Worm (Caenorhabditis elegans) whole organism, L1 larva: ENCODE data around the gene ogt-1.

Source experiments
- C04F5.9 ChIP-seq: sonication (generic microtip); optimal IDR thresholded peaks from 2 replicates; lab custom pipeline; 2016; ENCODE audit warnings: missing genetic modification characterization, missing compliant biosample characterization
- F16B12.6 ChIP-seq: fragments of 150-350 bp; optimal IDR thresholded peaks from 2 replicates; lab custom pipeline; 2014; ENCODE audit warnings: missing biosample characterization, missing genetic modification characterization
- Y116A8C.19 ChIP-seq: sonication (generic microtip); optimal IDR thresholded peaks from 2 replicates; lab custom pipeline; 2016; ENCODE audit warnings: missing compliant biosample characterization, missing genetic modification characterization, borderline replicate concordance
- ama-1 ChIP-seq: fragments of 150-350 bp; optimal IDR thresholded peaks from 2 replicates; lab custom pipeline; 2014
- blmp-1 ChIP-seq: fragments of 150-350 bp; optimal IDR thresholded peaks from 2 replicates; lab custom pipeline; 2014; ENCODE audit warnings: missing biosample characterization, missing genetic modification characterization
- ceh-63 ChIP-seq: fragments of 200-800 bp; sonication (Bioruptor generic); optimal IDR thresholded peaks from 2 replicates; lab custom pipeline; 2018; ENCODE audit warnings: mild to moderate bottlenecking, missing genetic modification characterization, missing compliant biosample characterization
- ceh-8 ChIP-seq: fragments of 200-800 bp; sonication (Bioruptor generic); optimal IDR thresholded peaks from 2 replicates; lab custom pipeline; 2018; ENCODE audit warnings: mild to moderate bottlenecking, missing genetic modification characterization, moderate library complexity, missing compliant biosample characterization
- ceh-82 ChIP-seq, 3 experiments: fragments of 150-350 bp in 1 of 3; sonication (generic microtip) in 2 of 3; optimal IDR thresholded peaks; 2 replicates each; lab custom pipeline; 2014 to 2017; ENCODE audit warnings: missing biosample characterization in 3 of 3, missing genetic modification characterization in 3 of 3
- ceh-88 ChIP-seq: fragments of 200-800 bp; sonication (Bioruptor generic); IDR thresholded peaks from 2 replicates; pipeline ENCODE4 v1.3.6; 2022; ENCODE audit warnings: missing genetic modification characterization, missing compliant biosample characterization
- ceh-90 ChIP-seq: sonication (generic microtip); optimal IDR thresholded peaks from 2 replicates; lab custom pipeline; 2016; ENCODE audit warnings: missing genetic modification characterization, missing compliant biosample characterization
- ces-1 ChIP-seq: fragments of 150-350 bp; optimal IDR thresholded peaks from 2 replicates; lab custom pipeline; 2014; ENCODE audit warnings: missing biosample characterization, missing genetic modification reagents, missing genetic modification characterization
- dsc-1 ChIP-seq: sonication (generic microtip); optimal IDR thresholded peaks from 2 replicates; lab custom pipeline; 2016; ENCODE audit warnings: mild to moderate bottlenecking, missing genetic modification characterization, missing compliant biosample characterization
- egl-13 ChIP-seq: sonication (generic microtip); optimal IDR thresholded peaks from 2 replicates; lab custom pipeline; 2016; ENCODE audit warnings: missing genotype, missing genetic modification reagents, missing genetic modification characterization, missing compliant biosample characterization
- egl-27 ChIP-seq, 2 experiments: fragments of 150-350 bp in 1 of 2; sonication (generic microtip); optimal IDR thresholded peaks; 3 replicates each; lab custom pipeline; 2017 to 2018; ENCODE audit warnings: missing biosample characterization in 2 of 2, missing genetic modification characterization in 2 of 2, missing genetic modification reagents in 2 of 2
- elt-2 ChIP-seq: sonication (generic microtip); optimal IDR thresholded peaks from 2 replicates; lab custom pipeline; 2016; ENCODE audit warnings: missing genetic modification characterization, mild to moderate bottlenecking, inconsistent platforms, missing compliant biosample characterization, missing genetic modification reagents
- ets-5 ChIP-seq: fragments of 200-800 bp; sonication (Bioruptor generic); IDR thresholded peaks from 2 replicates; pipeline ENCODE4 v1.3.6; 2022; ENCODE audit warnings: missing genetic modification characterization, missing compliant biosample characterization
- fkh-10 ChIP-seq: sonication (generic microtip); optimal IDR thresholded peaks from 2 replicates; lab custom pipeline; 2017; ENCODE audit warnings: missing biosample characterization, missing genetic modification reagents, missing genetic modification characterization
- fos-1 ChIP-seq: fragments of 150-350 bp; optimal IDR thresholded peaks from 2 replicates; lab custom pipeline; 2014; ENCODE audit warnings: missing biosample characterization, missing genetic modification characterization
- grh-1 ChIP-seq: fragments of 200-800 bp; sonication (Bioruptor generic); IDR thresholded peaks from 2 replicates; pipeline ENCODE4 v1.3.6; 2022; ENCODE audit warnings: missing genetic modification reagents, missing genetic modification characterization, missing compliant biosample characterization
- hlh-4 ChIP-seq: sonication (generic microtip); optimal IDR thresholded peaks from 2 replicates; lab custom pipeline; 2016; ENCODE audit warnings: mild to moderate bottlenecking, missing genetic modification characterization, missing compliant biosample characterization
- hpl-2 ChIP-seq: fragments of 150-350 bp; optimal IDR thresholded peaks from 2 replicates; lab custom pipeline; 2014; ENCODE audit warnings: missing biosample characterization, missing genetic modification reagents, missing genetic modification characterization
- irx-1 ChIP-seq: sonication (generic microtip); optimal IDR thresholded peaks from 2 replicates; lab custom pipeline; 2016; ENCODE audit warnings: missing genetic modification characterization, missing compliant biosample characterization
- isw-1 ChIP-seq: fragments of 200-800 bp; sonication (Bioruptor generic); IDR thresholded peaks from 2 replicates; pipeline ENCODE4 v1.3.6; 2022; ENCODE audit warnings: missing genetic modification characterization, missing compliant biosample characterization
- lin-39 ChIP-seq: fragments of 150-350 bp; optimal IDR thresholded peaks from 2 replicates; lab custom pipeline; 2014; ENCODE audit warnings: missing biosample characterization, missing genetic modification reagents, missing genetic modification characterization
- mab-9 ChIP-seq: fragments of 200-800 bp; sonication (Bioruptor generic); IDR thresholded peaks from 2 replicates; pipeline ENCODE4 v1.3.6; 2022; ENCODE audit warnings: missing genetic modification reagents, missing genetic modification characterization, missing compliant biosample characterization
- mdl-1 ChIP-seq, 2 experiments: fragments of 150-350 bp; optimal IDR thresholded peaks; 2 replicates each; lab custom pipeline; 2014 to 2017; ENCODE audit warnings: missing biosample characterization in 2 of 2, missing genetic modification characterization in 2 of 2, inconsistent platforms in 1 of 2
- nhr-11 ChIP-seq: fragments of 150-350 bp; optimal IDR thresholded peaks from 2 replicates; lab custom pipeline; 2014; ENCODE audit warnings: missing biosample characterization, missing genetic modification characterization
- nhr-12 ChIP-seq: sonication (generic microtip); optimal IDR thresholded peaks from 2 replicates; lab custom pipeline; 2017; ENCODE audit warnings: missing biosample characterization, missing genetic modification characterization
- nhr-237 ChIP-seq: fragments of 150-350 bp; optimal IDR thresholded peaks from 2 replicates; lab custom pipeline; 2014; ENCODE audit warnings: missing biosample characterization, missing genetic modification characterization
- nhr-28 ChIP-seq: fragments of 150-350 bp; optimal IDR thresholded peaks from 2 replicates; lab custom pipeline; 2014; ENCODE audit warnings: missing biosample characterization, missing genetic modification characterization
- nhr-47 ChIP-seq: sonication (generic microtip); optimal IDR thresholded peaks from 2 replicates; lab custom pipeline; 2016; ENCODE audit warnings: mild to moderate bottlenecking, missing genetic modification characterization, moderate library complexity, missing compliant biosample characterization
- nhr-76 ChIP-seq: sonication (generic microtip); optimal IDR thresholded peaks from 2 replicates; lab custom pipeline; 2017; ENCODE audit warnings: missing biosample characterization, missing genetic modification characterization
- nhr-77 ChIP-seq: fragments of 150-350 bp; optimal IDR thresholded peaks from 2 replicates; lab custom pipeline; 2014; ENCODE audit warnings: missing biosample characterization, missing genetic modification characterization
- nhr-84 ChIP-seq: sonication (generic microtip); optimal IDR thresholded peaks from 2 replicates; lab custom pipeline; 2017; ENCODE audit warnings: missing biosample characterization, missing genetic modification characterization
- nhr-90 ChIP-seq: sonication (generic microtip); optimal IDR thresholded peaks from 2 replicates; lab custom pipeline; 2016; ENCODE audit warnings: mild to moderate bottlenecking, missing genetic modification characterization, missing compliant biosample characterization; ENCODE audit not compliant: poor library complexity
- pag-3 ChIP-seq: sonication (generic microtip); optimal IDR thresholded peaks from 2 replicates; lab custom pipeline; 2017; ENCODE audit warnings: missing genetic modification characterization, mild to moderate bottlenecking, missing compliant biosample characterization, antibody characterized with exemption, borderline replicate concordance; ENCODE audit not compliant: insufficient read depth
- pax-3 ChIP-seq: fragments of 200-800 bp; sonication (Bioruptor generic); optimal IDR thresholded peaks from 2 replicates; lab custom pipeline; 2018; ENCODE audit warnings: mild to moderate bottlenecking, missing genetic modification characterization, moderate library complexity, missing compliant biosample characterization
- pqm-1 ChIP-seq: sonication (generic microtip); optimal IDR thresholded peaks from 3 replicates; lab custom pipeline; 2017; ENCODE audit warnings: missing biosample characterization, missing genetic modification characterization
- rnt-1 ChIP-seq: sonication (generic microtip); optimal IDR thresholded peaks from 2 replicates; lab custom pipeline; 2016; ENCODE audit warnings: mild to moderate bottlenecking, missing genetic modification characterization, moderate library complexity, missing compliant biosample characterization
- skn-1 ChIP-seq: fragments of 150-350 bp; optimal IDR thresholded peaks from 2 replicates; lab custom pipeline; 2014; ENCODE audit warnings: missing biosample characterization, missing genetic modification characterization
- snu-23 ChIP-seq: sonication (generic microtip); optimal IDR thresholded peaks from 2 replicates; lab custom pipeline; 2016; ENCODE audit warnings: missing genetic modification characterization, missing compliant biosample characterization
- sox-4 ChIP-seq: sonication (generic microtip); optimal IDR thresholded peaks from 2 replicates; lab custom pipeline; 2016; ENCODE audit warnings: missing genetic modification characterization, missing compliant biosample characterization
- swsn-7 ChIP-seq: sonication (generic microtip); optimal IDR thresholded peaks from 2 replicates; lab custom pipeline; 2016; ENCODE audit warnings: missing genetic modification characterization, missing compliant biosample characterization
- tbx-2 ChIP-seq: sonication (generic microtip); optimal IDR thresholded peaks from 2 replicates; lab custom pipeline; 2016; ENCODE audit warnings: missing genetic modification characterization, missing compliant biosample characterization
- tlp-1 ChIP-seq: fragments of 150-350 bp; optimal IDR thresholded peaks from 2 replicates; lab custom pipeline; 2014; ENCODE audit warnings: missing biosample characterization, missing genetic modification characterization
- unc-130 ChIP-seq: fragments of 150-350 bp; optimal IDR thresholded peaks from 2 replicates; lab custom pipeline; 2017; ENCODE audit warnings: missing biosample characterization, missing genetic modification characterization, inconsistent platforms
- unc-30 ChIP-seq: sonication (generic microtip); optimal IDR thresholded peaks from 2 replicates; lab custom pipeline; 2017; ENCODE audit warnings: missing biosample characterization, missing genetic modification characterization
- unc-62 ChIP-seq: fragments of 150-350 bp; optimal IDR thresholded peaks from 2 replicates; lab custom pipeline; 2014; ENCODE audit warnings: missing biosample characterization, missing genetic modification reagents, missing genetic modification characterization
- unc-86 ChIP-seq: sonication (generic microtip); optimal IDR thresholded peaks from 2 replicates; lab custom pipeline; 2016; ENCODE audit warnings: missing genetic modification characterization, missing compliant biosample characterization
- unc-98 ChIP-seq: fragments of 200-800 bp; sonication (Bioruptor generic); IDR thresholded peaks from 2 replicates; pipeline ENCODE4 v1.3.6; 2022; ENCODE audit warnings: missing genetic modification characterization, missing compliant biosample characterization
- xbp-1 ChIP-seq: sonication (generic microtip); optimal IDR thresholded peaks from 2 replicates; lab custom pipeline; 2016; ENCODE audit warnings: missing genetic modification characterization, missing compliant biosample characterization
- zag-1 ChIP-seq: fragments of 150-350 bp; optimal IDR thresholded peaks from 2 replicates; lab custom pipeline; 2014; ENCODE audit warnings: missing biosample characterization, missing genetic modification characterization
- ztf-11 ChIP-seq, 2 experiments: sonication (generic microtip); optimal IDR thresholded peaks; 2 replicates each; lab custom pipeline; 2016 to 2017; ENCODE audit warnings: missing genetic modification characterization in 2 of 2, missing biosample characterization in 1 of 2, missing compliant biosample characterization in 1 of 2
- ztf-4 ChIP-seq: fragments of 150-350 bp; optimal IDR thresholded peaks from 2 replicates; lab custom pipeline; 2014; ENCODE audit warnings: missing biosample characterization, missing genetic modification characterization

Gene ogt-1

ce11 chrIII:7120477-7120876 is 33.1 kb downstream of the ogt-1 start (continued):
- no peak for TF ChIP-seq unc-62 (GFP tag; lab: Kevin White, UChicago)
- no peak for TF ChIP-seq lin-39
- no peak for TF ChIP-seq nhr-28 (tag; lab: Kevin White, UChicago)
- no peak for TF ChIP-seq zag-1 (tag; lab: Kevin White, UChicago)
- no peak for TF ChIP-seq dsc-1 (tag; lab: Kevin White, UChicago)
- no peak for TF ChIP-seq nhr-12 (tag; lab: Kevin White, UChicago)
- TF ChIP-seq pag-3 (tag; lab: Kevin White, UChicago) = no peak
- TF ChIP-seq ceh-8 (GFP tag; lab: Kevin White, UChicago) = no peak
- TF ChIP-seq Y116A8C.19 (tag; lab: Kevin White, UChicago) = no peak
- no peak for TF ChIP-seq tlp-1 (tag; lab: Kevin White, UChicago)
- no peak for TF ChIP-seq isw-1 (GFP tag; lab: Robert Waterston, UW)
- TF ChIP-seq blmp-1 (tag; lab: Kevin White, UChicago) = peak; percentile 41
- TF ChIP-seq nhr-84 (tag; lab: Kevin White, UChicago) = no peak
- TF ChIP-seq mab-9 (GFP tag; lab: Robert Waterston, UW) = no peak
- TF ChIP-seq mdl-1 (tag; optimal IDR thresholded peaks at IDR 0.05; lab: Kevin White, UChicago) = no peak
- no peak for TF ChIP-seq unc-30 (tag; lab: Kevin White, UChicago)
- no peak for TF ChIP-seq fkh-10
- TF ChIP-seq irx-1 = no peak
- TF ChIP-seq nhr-11 (tag; lab: Kevin White, UChicago) = no peak
- no peak for TF ChIP-seq rnt-1
- TF ChIP-seq fos-1 (tag; lab: Kevin White, UChicago) = no peak
- no peak for TF ChIP-seq pax-3 (tag; lab: Kevin White, UChicago)
- peak; percentile 7 for TF ChIP-seq swsn-7 (tag; lab: Kevin White, UChicago)
- no peak for TF ChIP-seq skn-1
- no peak for TF ChIP-seq sox-4 (tag; lab: Kevin White, UChicago)
- TF ChIP-seq elt-2 (tag; lab: Kevin White, UChicago) = peak; percentile 64
- no peak for TF ChIP-seq pqm-1
- TF ChIP-seq ceh-63 = no peak
- TF ChIP-seq F16B12.6 (tag; lab: Kevin White, UChicago) = no peak
- no peak for TF ChIP-seq unc-98
- no peak for TF ChIP-seq C04F5.9 (tag; lab: Kevin White, UChicago)
- TF ChIP-seq ceh-90 (tag; lab: Kevin White, UChicago) = no peak
- no peak for TF ChIP-seq ces-1 (GFP tag; lab: Kevin White, UChicago)
- TF ChIP-seq ama-1 (lab: Kevin White, UChicago) = no peak
- TF ChIP-seq ztf-11 (tag; optimal IDR thresholded peaks at IDR 0.05; lab: Kevin White, UChicago) = no peak
- 0 out of 2 replicates have a peak, but pooled peaks have one; percentile 6 for TF ChIP-seq grh-1
- TF ChIP-seq ztf-4 = no peak
- TF ChIP-seq egl-27 (tag; optimal IDR thresholded peaks at IDR 0.05; lab: Kevin White, UChicago) = no peak
- TF ChIP-seq nhr-237 = no peak
- peak; percentile 30 for TF ChIP-seq xbp-1 (tag; lab: Kevin White, UChicago)
- TF ChIP-seq hpl-2 (GFP tag; lab: Kevin White, UChicago) = no peak
- peak; percentile 19 for TF ChIP-seq tbx-2 (tag; lab: Kevin White, UChicago)
- no peak for TF ChIP-seq unc-130 (tag; lab: Kevin White, UChicago)
- peak; percentile 18 for TF ChIP-seq nhr-77 (tag; lab: Kevin White, UChicago)
- peak; percentile 23 for TF ChIP-seq nhr-47 (tag; lab: Kevin White, UChicago)
- no peak for TF ChIP-seq hlh-4 (tag; lab: Kevin White, UChicago)
- TF ChIP-seq ceh-88 (GFP tag; lab: Robert Waterston, UW) = no peak
- TF ChIP-seq ceh-82 (tag; optimal IDR thresholded peaks at IDR 0.05; lab: Kevin White, UChicago) = no peak
- peak; percentile 58 for TF ChIP-seq nhr-90 (tag; lab: Kevin White, UChicago)
- TF ChIP-seq nhr-76 = no peak
- no peak for TF ChIP-seq ets-5 (GFP tag; lab: Robert Waterston, UW)
- TF ChIP-seq unc-86 (tag; lab: Kevin White, UChicago) = no peak
- TF ChIP-seq snu-23 (GFP tag; lab: Kevin White, UChicago) = peak; percentile 52
- TF ChIP-seq egl-13 (tag; lab: Kevin White, UChicago) = no peak
